Worm (Caenorhabditis elegans): ENCODE measurements around the gene Y51A2B.5.

The Y51A2B.5 gene

ce11 chrV:18394203-18394602 lies 5.1 kb downstream of the Y51A2B.5 start, which contains the start of gene Y51A2B.6:
Gene Y51A2B.6, minus strand, starts transcription at chrV:18394303.
- TF ChIP-seq pax-1 (tag; optimal IDR thresholded peaks at IDR 0.05) (no peak), lim-6 (tag; optimal IDR thresholded peaks at IDR 0.05) (no peak), Y22D7AL.16 (tag; optimal IDR thresholded peaks at IDR 0.05) (no peak), ama-1 (optimal IDR thresholded peaks at IDR 0.05) (no peak), unc-86 (tag; optimal IDR thresholded peaks at IDR 0.05) (no peak), ceh-6 (GFP tag; optimal IDR thresholded peaks at IDR 0.05) (no peak)

- TF ChIP-seq ceh-18 (tag; optimal IDR thresholded peaks at IDR 0.05) (no peak), mec-3 (tag; optimal IDR thresholded peaks at IDR 0.05; ENCODE audit: borderline replicate concordance) (no peak), K09A11.1 (tag; optimal IDR thresholded peaks at IDR 0.05; ENCODE audit: insufficient read depth) (no peak), ama-1 (optimal IDR thresholded peaks at IDR 0.05) (no peak), ceh-14 (tag; optimal IDR thresholded peaks at IDR 0.05) (no peak), hlh-8 (tag; optimal IDR thresholded peaks at IDR 0.05) (no peak), pat-9 (tag; optimal IDR thresholded peaks at IDR 0.05) (no peak), ceh-19 (GFP tag; optimal IDR thresholded peaks at IDR 0.05) (no peak), ahr-1 (tag; optimal IDR thresholded peaks at IDR 0.05) (no peak), F13H6.1 (tag; optimal IDR thresholded peaks at IDR 0.05) (no peak), dmd-4 (tag; optimal IDR thresholded peaks at IDR 0.05; ENCODE audit: borderline replicate concordance) (no peak), pros-1 (tag; optimal IDR thresholded peaks at IDR 0.05) (no peak), nhr-11 (tag; optimal IDR thresholded peaks at IDR 0.05) (no peak), hlh-15 (tag; optimal IDR thresholded peaks at IDR 0.05) (no peak), K02D7.2 (tag; optimal IDR thresholded peaks at IDR 0.05) (no peak), zip-5 (tag; optimal IDR thresholded peaks at IDR 0.05) (no peak), lin-11 (tag; optimal IDR thresholded peaks at IDR 0.05) (no peak), elt-2 (tag; optimal IDR thresholded peaks at IDR 0.05) (no peak)
These were observed 6.6 kb downstream of the Y51A2B.5 start, which contains the start of gene Y51A2B.9 for ce11 chrV:18395649-18396048. Gene Y51A2B.9, minus strand, starts transcription at chrV:18395749.

- TF ChIP-seq che-1 (tag; optimal IDR thresholded peaks at IDR 0.05) (no peak), ceh-24 (tag; optimal IDR thresholded peaks at IDR 0.05) (no peak), C08G9.2 (tag; optimal IDR thresholded peaks at IDR 0.05) (no peak), K02D7.2 (tag; optimal IDR thresholded peaks at IDR 0.05) (no peak), elt-4 (tag; optimal IDR thresholded peaks at IDR 0.05) (no peak), ceh-19 (GFP tag; optimal IDR thresholded peaks at IDR 0.05) (no peak), ahr-1 (tag; optimal IDR thresholded peaks at IDR 0.05) (no peak), gmeb-2 (tag; optimal IDR thresholded peaks at IDR 0.05) (no peak), eyg-1 (tag; optimal IDR thresholded peaks at IDR 0.05) (no peak), sdc-2 (tag; optimal IDR thresholded peaks at IDR 0.05) (no peak), rnt-1 (tag; optimal IDR thresholded peaks at IDR 0.05) (no peak), syd-9 (tag; optimal IDR thresholded peaks at IDR 0.05) (no peak)
These were observed 8.7 kb downstream of the Y51A2B.5 start, which contains the start of gene Y51A2B.16 for ce11 chrV:18397814-18398213. Gene Y51A2B.16, minus strand, starts transcription at chrV:18397914.

ce11 chrV:18402743-18403142 lies 13.7 kb downstream of the Y51A2B.5 start:
- no peak for TF ChIP-seq lim-6 (tag; optimal IDR thresholded peaks at IDR 0.05)
- no peak for TF ChIP-seq ref-2 (tag; optimal IDR thresholded peaks at IDR 0.05)
- no peak for TF ChIP-seq hlh-30 (tag; optimal IDR thresholded peaks at IDR 0.05; ENCODE audit: insufficient read depth)
- TF ChIP-seq sdc-2 (tag; optimal IDR thresholded peaks at IDR 0.05), result no peak
- no peak for TF ChIP-seq C08G9.2 (tag; optimal IDR thresholded peaks at IDR 0.05)
- TF ChIP-seq npax-4 (tag; optimal IDR thresholded peaks at IDR 0.05), result no peak
- TF ChIP-seq fkh-10 (GFP tag; optimal IDR thresholded peaks at IDR 0.05), result no peak
- no peak for TF ChIP-seq pqm-1 (tag; optimal IDR thresholded peaks at IDR 0.05)
- TF ChIP-seq madf-2 (tag; optimal IDR thresholded peaks at IDR 0.05), result no peak
- TF ChIP-seq hlh-8 (tag; optimal IDR thresholded peaks at IDR 0.05), result no peak
- no peak for TF ChIP-seq T23F11.4 (GFP tag; optimal IDR thresholded peaks at IDR 0.05)
- no peak for TF ChIP-seq ama-1 (optimal IDR thresholded peaks at IDR 0.05)
- no peak for TF ChIP-seq dmd-4 (tag; optimal IDR thresholded peaks at IDR 0.05; ENCODE audit: borderline replicate concordance)
- TF ChIP-seq ceh-6 (GFP tag; optimal IDR thresholded peaks at IDR 0.05), result no peak
- no peak for TF ChIP-seq zip-5 (tag; optimal IDR thresholded peaks at IDR 0.05)
- no peak for TF ChIP-seq syd-9 (tag; optimal IDR thresholded peaks at IDR 0.05)
- no peak for TF ChIP-seq gmeb-2 (tag; optimal IDR thresholded peaks at IDR 0.05)
- no peak for TF ChIP-seq odd-2 (tag; optimal IDR thresholded peaks at IDR 0.05)
- TF ChIP-seq che-1 (tag; optimal IDR thresholded peaks at IDR 0.05), result no peak
- no peak for TF ChIP-seq elt-2 (tag; optimal IDR thresholded peaks at IDR 0.05)
